Worm (Caenorhabditis elegans) whole organism, L4 larva: ENCODE results near the gene srw-48.

Source experiments
- aly-2 ChIP-seq: sonication (generic microtip); optimal IDR thresholded peaks from 2 replicates; lab custom pipeline; 2018; ENCODE audit warnings: missing biosample characterization, missing genetic modification characterization
- ama-1 ChIP-seq: fragments of 150-350 bp; optimal IDR thresholded peaks from 2 replicates; lab custom pipeline; 2014; ENCODE audit warnings: inconsistent platforms, mixed read lengths
- daf-19 ChIP-seq: fragments of 200-800 bp; sonication (Bioruptor generic); conservative IDR thresholded peaks from 2 replicates; pipeline ENCODE4 v1.3.6; 2022; ENCODE audit warnings: missing genetic modification characterization, missing compliant biosample characterization
- gei-8 ChIP-seq: fragments of 200-800 bp; sonication (Bioruptor generic); optimal IDR thresholded peaks from 2 replicates; lab custom pipeline; 2018; ENCODE audit warnings: mild to moderate bottlenecking, missing genetic modification characterization, missing compliant biosample characterization
- hlh-11 ChIP-seq: fragments of 200-800 bp; sonication (Bioruptor generic); optimal IDR thresholded peaks from 2 replicates; lab custom pipeline; 2018; ENCODE audit warnings: mild to moderate bottlenecking, missing genetic modification characterization, missing compliant biosample characterization
- mes-2 ChIP-seq: sonication (generic microtip); optimal IDR thresholded peaks from 2 replicates; lab custom pipeline; 2016; ENCODE audit warnings: missing genotype, mild to moderate bottlenecking, missing genetic modification characterization, missing compliant biosample characterization; ENCODE audit not compliant: poor library complexity, severe bottlenecking
- nhr-28 ChIP-seq: fragments of 150-350 bp; optimal IDR thresholded peaks from 2 replicates; lab custom pipeline; 2014; ENCODE audit warnings: missing biosample characterization, missing genetic modification characterization

- TF ChIP-seq mes-2 (tag; lab: Kevin White, UChicago) (no peak), aly-2 (tag; lab: Kevin White, UChicago) (no peak), ama-1 (lab: Kevin White, UChicago) (no peak), daf-19 (GFP tag; lab: Robert Waterston, UW) (no peak), hlh-11 (tag; lab: Kevin White, UChicago) (no peak), gei-8 (no peak), nhr-28 (tag; lab: Kevin White, UChicago) (no peak)
Measured at ce11 chrV:16429940-16430339, 9.1 kb downstream of the srw-48 start, which contains the start of gene str-73.
